Worm (Caenorhabditis elegans) whole organism, L2 larva: Measurements from ENCODE around the gene D1022.4.

ENCODE experiments used
- C34F6.9 ChIP-seq: fragments of 150-350 bp; optimal IDR thresholded peaks from 2 replicates; lab custom pipeline; 2014; ENCODE audit warnings: missing biosample characterization, missing genetic modification characterization
- F13H6.1 ChIP-seq: sonication (generic microtip); optimal IDR thresholded peaks from 2 replicates; lab custom pipeline; 2016; ENCODE audit warnings: missing genetic modification characterization, missing compliant biosample characterization
- Y55F3AM.14 ChIP-seq: fragments of 200-800 bp; sonication (Bioruptor generic); optimal IDR thresholded peaks from 2 replicates; lab custom pipeline; 2018; ENCODE audit warnings: mild to moderate bottlenecking, missing genetic modification characterization, missing compliant biosample characterization
- ZK546.5 ChIP-seq: sonication (generic microtip); optimal IDR thresholded peaks from 2 replicates; lab custom pipeline; 2017; ENCODE audit warnings: missing biosample characterization, missing genetic modification characterization
- alr-1 ChIP-seq: fragments of 150-350 bp; optimal IDR thresholded peaks from 2 replicates; lab custom pipeline; 2014; ENCODE audit warnings: missing biosample characterization, missing genetic modification characterization
- aly-2 ChIP-seq: fragments of 150-350 bp; optimal IDR thresholded peaks from 2 replicates; lab custom pipeline; 2014; ENCODE audit warnings: missing biosample characterization, missing genetic modification characterization
- ama-1 ChIP-seq: fragments of 150-350 bp; optimal IDR thresholded peaks from 2 replicates; lab custom pipeline; 2018; ENCODE audit warnings: inconsistent platforms
- blmp-1 ChIP-seq: sonication (generic microtip); optimal IDR thresholded peaks from 2 replicates; lab custom pipeline; 2017; ENCODE audit warnings: missing genetic modification characterization, mild to moderate bottlenecking, missing compliant biosample characterization, antibody characterized with exemption, moderate library complexity; ENCODE audit not compliant: insufficient read depth
- crh-2 ChIP-seq: sonication (generic microtip); optimal IDR thresholded peaks from 2 replicates; lab custom pipeline; 2017; ENCODE audit warnings: missing biosample characterization, missing genetic modification characterization
- egl-27 ChIP-seq: sonication (generic microtip); optimal IDR thresholded peaks from 3 replicates; lab custom pipeline; 2017; ENCODE audit warnings: missing biosample characterization, missing genetic modification reagents, missing genetic modification characterization
- elt-1 ChIP-seq: fragments of 150-350 bp; optimal IDR thresholded peaks from 2 replicates; lab custom pipeline; 2014; ENCODE audit warnings: missing biosample characterization, missing genetic modification characterization
- fos-1 ChIP-seq: fragments of 150-350 bp; optimal IDR thresholded peaks from 2 replicates; lab custom pipeline; 2014; ENCODE audit warnings: missing biosample characterization, missing genetic modification characterization
- gmeb-1 ChIP-seq: fragments of 150-350 bp; optimal IDR thresholded peaks from 2 replicates; lab custom pipeline; 2014; ENCODE audit warnings: missing biosample characterization, missing genetic modification characterization
- lin-11 ChIP-seq: fragments of 150-350 bp; sonication (generic microtip); optimal IDR thresholded peaks from 2 replicates; lab custom pipeline; 2014; ENCODE audit warnings: missing biosample characterization, missing genetic modification characterization, inconsistent platforms, mixed read lengths
- lin-13 ChIP-seq: fragments of 150-350 bp; optimal IDR thresholded peaks from 2 replicates; lab custom pipeline; 2014; ENCODE audit warnings: missing biosample characterization, missing genetic modification reagents, missing genetic modification characterization
- lsy-2 ChIP-seq, 2 experiments: fragments of 150-350 bp in 1 of 2; sonication (generic microtip) in 1 of 2; optimal IDR thresholded peaks; 2 replicates each; lab custom pipeline; 2014 to 2017; ENCODE audit warnings: missing biosample characterization in 2 of 2, missing genetic modification characterization in 2 of 2
- mab-5 ChIP-seq: fragments of 150-350 bp; optimal IDR thresholded peaks from 2 replicates; lab custom pipeline; 2014; ENCODE audit warnings: missing biosample characterization, missing genetic modification characterization
- mbf-1 ChIP-seq: sonication (generic microtip); optimal IDR thresholded peaks from 2 replicates; lab custom pipeline; 2017; ENCODE audit warnings: missing biosample characterization, missing genetic modification characterization
- mdl-1 ChIP-seq, 2 experiments: fragments of 150-350 bp in 1 of 2; sonication (generic microtip) in 1 of 2; optimal IDR thresholded peaks; 2 replicates each; lab custom pipeline; 2017; ENCODE audit warnings: missing biosample characterization in 2 of 2, missing genetic modification characterization in 2 of 2
- nhr-12 ChIP-seq: fragments of 150-350 bp; optimal IDR thresholded peaks from 2 replicates; lab custom pipeline; 2014; ENCODE audit warnings: missing biosample characterization, missing genetic modification characterization
- nhr-129 ChIP-seq: fragments of 150-350 bp; optimal IDR thresholded peaks from 2 replicates; lab custom pipeline; 2014; ENCODE audit warnings: missing biosample characterization, missing genetic modification characterization
- nhr-21 ChIP-seq: fragments of 150-350 bp; optimal IDR thresholded peaks from 2 replicates; lab custom pipeline; 2014; ENCODE audit warnings: missing biosample characterization, missing genetic modification characterization
- nhr-237 ChIP-seq: fragments of 150-350 bp; optimal IDR thresholded peaks from 2 replicates; lab custom pipeline; 2014; ENCODE audit warnings: missing biosample characterization, missing genetic modification characterization
- nhr-25 ChIP-seq: fragments of 150-350 bp; sonication (generic microtip); optimal IDR thresholded peaks from 3 replicates; lab custom pipeline; 2014; ENCODE audit warnings: missing biosample characterization, missing genetic modification characterization
- nhr-6 ChIP-seq: fragments of 150-350 bp; optimal IDR thresholded peaks from 2 replicates; lab custom pipeline; 2014; ENCODE audit warnings: missing biosample characterization, missing genetic modification characterization
- nhr-77 ChIP-seq: fragments of 150-350 bp; optimal IDR thresholded peaks from 2 replicates; lab custom pipeline; 2014; ENCODE audit warnings: missing biosample characterization, missing genetic modification characterization
- sem-4 ChIP-seq: fragments of 150-350 bp; optimal IDR thresholded peaks from 2 replicates; lab custom pipeline; 2014; ENCODE audit warnings: missing biosample characterization, missing genetic modification reagents, missing genetic modification characterization
- skn-1 ChIP-seq: sonication (generic microtip); optimal IDR thresholded peaks from 2 replicates; lab custom pipeline; 2017; ENCODE audit warnings: missing biosample characterization, missing genetic modification characterization
- sma-3 ChIP-seq: sonication (generic microtip); optimal IDR thresholded peaks from 2 replicates; lab custom pipeline; 2016; ENCODE audit warnings: missing genetic modification reagents, missing genetic modification characterization, missing compliant biosample characterization
- sma-9 ChIP-seq, 2 experiments: fragments of 150-350 bp in 1 of 2; sonication (generic microtip) in 1 of 2; optimal IDR thresholded peaks; 2 replicates each; lab custom pipeline; 2014 to 2016; ENCODE audit warnings: missing genetic modification characterization in 2 of 2, mild to moderate bottlenecking in 1 of 2, missing biosample characterization in 1 of 2, missing compliant biosample characterization in 1 of 2, missing genetic modification reagents in 1 of 2, moderate library complexity in 1 of 2
- snpc-4 ChIP-seq: fragments of 150-350 bp; optimal IDR thresholded peaks from 2 replicates; lab custom pipeline; 2014; ENCODE audit warnings: missing biosample characterization, missing genetic modification characterization
- unc-39 ChIP-seq: fragments of 150-350 bp; optimal IDR thresholded peaks from 2 replicates; lab custom pipeline; 2014; ENCODE audit warnings: missing biosample characterization, missing genetic modification characterization
- unc-55 ChIP-seq: fragments of 150-350 bp; sonication (generic microtip); optimal IDR thresholded peaks from 3 replicates; lab custom pipeline; 2014; ENCODE audit warnings: missing biosample characterization, missing genetic modification reagents, missing genetic modification characterization
- zag-1 ChIP-seq: fragments of 150-350 bp; optimal IDR thresholded peaks from 2 replicates; lab custom pipeline; 2014; ENCODE audit warnings: missing biosample characterization, missing genetic modification characterization
- ztf-4 ChIP-seq: fragments of 150-350 bp; optimal IDR thresholded peaks from 2 replicates; lab custom pipeline; 2014; ENCODE audit warnings: missing biosample characterization, missing genetic modification characterization

The D1022.4 gene

DNA sequence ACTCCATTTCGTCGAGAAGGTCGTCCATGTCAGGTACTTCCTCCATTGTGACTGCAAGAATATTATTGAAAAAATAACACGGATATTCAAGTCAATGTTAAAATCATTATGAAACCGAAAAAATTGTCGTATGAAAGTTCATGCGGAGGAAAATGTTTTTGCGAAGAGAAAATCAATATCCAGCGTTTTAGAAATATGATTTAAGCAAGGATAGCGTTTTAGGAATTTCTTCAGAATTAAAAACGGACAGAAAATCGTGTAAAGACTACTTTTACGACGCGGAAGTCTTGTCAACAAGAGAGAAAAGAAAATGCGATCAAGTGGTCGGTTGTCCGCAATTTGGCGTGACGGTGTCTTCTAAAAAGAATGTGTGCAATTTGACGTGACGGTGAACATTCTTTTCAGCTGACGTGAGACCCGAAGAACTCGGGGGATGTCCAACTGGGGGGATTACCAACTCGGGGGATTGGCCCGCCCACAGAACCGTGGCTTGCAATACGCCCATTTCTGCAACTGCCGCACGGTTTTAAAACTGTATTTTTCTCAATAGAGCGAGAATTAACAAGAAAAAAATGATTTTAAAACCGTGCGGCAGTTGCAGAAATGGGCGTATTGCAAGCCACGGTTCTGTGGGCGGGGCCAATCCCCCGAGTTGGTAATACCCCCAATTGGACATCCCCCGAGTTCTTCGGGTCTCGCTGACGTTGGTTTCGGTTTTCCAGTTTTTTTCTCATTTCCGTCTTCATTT lies 21.6 kb upstream of the D1022.4 start, which contains the start of the genes aka-1 and ubc-6:
aka-1 (minus strand) TSS at position 51 of the 748 bp plus-strand sequence.
ubc-6 (plus strand) TSS at position 701 of the 748 bp plus-strand sequence.
- peak; percentile 0 for TF ChIP-seq ztf-4 (tag; lab: Kevin White, UChicago)
- peak; percentile 33 for TF ChIP-seq snpc-4 (tag; lab: Kevin White, UChicago)
- peak; percentile 28 for TF ChIP-seq nhr-77 (tag; lab: Kevin White, UChicago)
- TF ChIP-seq nhr-21 (tag; lab: Kevin White, UChicago) = peak; percentile 79
- TF ChIP-seq ama-1 (lab: Kevin White, UChicago) = no peak
- peak; percentile 71 for TF ChIP-seq Y55F3AM.14 (GFP tag; lab: Kevin White, UChicago)
- TF ChIP-seq ZK546.5 (tag; lab: Kevin White, UChicago) = no peak
- peak; percentile 68 for TF ChIP-seq fos-1 (tag; lab: Kevin White, UChicago)
- TF ChIP-seq zag-1 (tag; lab: Kevin White, UChicago) = peak; percentile 37
- peak; percentile 89 for TF ChIP-seq lin-11
- peak; percentile 55 for TF ChIP-seq mab-5 (tag; lab: Kevin White, UChicago)
- peak; percentile 92 for TF ChIP-seq F13H6.1 (tag; lab: Kevin White, UChicago)
- peak in 1 of 2 experiments; percentile 52 for TF ChIP-seq mdl-1 (tag; optimal IDR thresholded peaks at IDR 0.05; lab: Kevin White, UChicago)
- TF ChIP-seq sma-3 (GFP tag; lab: Kevin White, UChicago) = peak; percentile 95
- TF ChIP-seq crh-2 (tag; lab: Kevin White, UChicago) = peak; percentile 77
- peak; percentile 60 for TF ChIP-seq sma-9 (GFP tag; optimal IDR thresholded peaks at IDR 0.05; lab: Kevin White, UChicago)
- TF ChIP-seq sma-9 (tag; optimal IDR thresholded peaks at IDR 0.05; lab: Kevin White, UChicago) = no peak
- TF ChIP-seq nhr-237 (tag; lab: Kevin White, UChicago) = peak; percentile 41
- TF ChIP-seq nhr-12 = no peak
- no peak for TF ChIP-seq unc-39 (tag; lab: Kevin White, UChicago)
- TF ChIP-seq elt-1 = no peak
- peak; percentile 78 for TF ChIP-seq lin-13 (GFP tag; lab: Kevin White, UChicago)
- TF ChIP-seq blmp-1 (tag; lab: Kevin White, UChicago) = peak; percentile 47
- TF ChIP-seq egl-27 = peak; percentile 52
- peak; percentile 59 for TF ChIP-seq nhr-6
- peak; percentile 81 for TF ChIP-seq C34F6.9 (tag; lab: Kevin White, UChicago)
- TF ChIP-seq nhr-25 (tag; lab: Kevin White, UChicago) = peak; percentile 83
- TF ChIP-seq skn-1 (tag; lab: Kevin White, UChicago) = no peak
- peak; percentile 80 for TF ChIP-seq unc-55 (GFP tag; lab: Kevin White, UChicago)
- peak; percentile 80 for TF ChIP-seq sem-4 (tag; lab: Kevin White, UChicago)
- TF ChIP-seq lsy-2 (tag; optimal IDR thresholded peaks at IDR 0.05; lab: Kevin White, UChicago) = peak; percentile 58 to 87
- TF ChIP-seq mbf-1 = no peak
- TF ChIP-seq nhr-129 (tag; lab: Kevin White, UChicago) = peak; percentile 84
- TF ChIP-seq gmeb-1 (tag; lab: Kevin White, UChicago) = peak; percentile 72

DNA sequence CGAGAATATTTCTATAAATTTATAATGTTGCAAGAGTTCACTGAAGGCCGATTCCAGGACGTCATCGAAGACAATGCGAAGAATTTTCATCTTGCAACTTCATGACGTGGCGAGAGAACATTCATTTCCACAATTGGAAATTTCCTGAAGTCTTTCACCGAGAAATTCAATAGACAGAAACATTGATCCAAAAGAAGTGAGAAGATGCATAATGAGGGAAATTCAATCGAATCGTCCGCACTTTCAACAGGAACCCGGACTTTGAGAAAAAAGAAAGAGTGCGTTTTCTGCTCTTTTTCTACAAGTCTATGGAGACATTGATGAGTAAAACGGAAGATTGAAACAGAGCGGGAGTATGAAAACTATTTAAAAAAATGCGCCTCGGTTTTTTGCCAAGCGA lies 12.2 kb upstream of the D1022.4 start:
- TF ChIP-seq gmeb-1 (tag; lab: Kevin White, UChicago) (no peak), nhr-25 (tag; lab: Kevin White, UChicago) (no peak), skn-1 (tag; lab: Kevin White, UChicago) (no peak), nhr-77 (tag; lab: Kevin White, UChicago) (no peak), nhr-237 (tag; lab: Kevin White, UChicago) (no peak), Y55F3AM.14 (GFP tag; lab: Kevin White, UChicago) (no peak), nhr-6 (no peak), mab-5 (tag; lab: Kevin White, UChicago) (no peak), aly-2 (tag; lab: Kevin White, UChicago) (no peak), mdl-1 (tag; optimal IDR thresholded peaks at IDR 0.05; lab: Kevin White, UChicago) (no peak), mbf-1 (no peak), crh-2 (tag; lab: Kevin White, UChicago) (no peak), nhr-21 (tag; lab: Kevin White, UChicago) (no peak), ZK546.5 (tag; lab: Kevin White, UChicago) (no peak), alr-1 (tag; lab: Kevin White, UChicago) (no peak)

DNA sequence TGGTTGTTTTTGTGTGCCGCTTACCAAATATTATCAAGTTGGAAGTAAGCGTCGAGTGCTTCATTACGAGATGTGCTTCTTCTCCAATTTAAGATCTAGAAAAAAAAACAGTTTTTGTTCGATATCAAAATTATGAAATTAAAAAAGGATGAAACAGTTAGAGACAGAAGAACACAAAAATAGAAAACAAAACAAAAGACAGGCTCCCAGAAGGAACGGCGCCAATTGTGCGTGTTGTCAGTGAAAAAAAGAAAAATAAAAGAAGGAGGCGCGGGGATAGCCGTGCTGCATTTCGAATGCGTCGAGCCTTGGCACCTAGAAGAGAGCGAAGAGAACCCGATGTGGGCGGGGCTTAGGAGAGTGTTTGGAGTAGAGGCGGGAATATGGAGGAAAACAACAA lies 8.4 kb upstream of the D1022.4 start, which contains the start of gene sro-1:
sro-1 (minus strand) TSS at position 101 of the 400 bp plus-strand sequence.
- TF ChIP-seq elt-1 = no peak
- peak; percentile 8 for TF ChIP-seq unc-55 (GFP tag; lab: Kevin White, UChicago)
